Fruit fly (Drosophila melanogaster): ENCODE measurements around the gene CG7778.

The CG7778 gene

DNA sequence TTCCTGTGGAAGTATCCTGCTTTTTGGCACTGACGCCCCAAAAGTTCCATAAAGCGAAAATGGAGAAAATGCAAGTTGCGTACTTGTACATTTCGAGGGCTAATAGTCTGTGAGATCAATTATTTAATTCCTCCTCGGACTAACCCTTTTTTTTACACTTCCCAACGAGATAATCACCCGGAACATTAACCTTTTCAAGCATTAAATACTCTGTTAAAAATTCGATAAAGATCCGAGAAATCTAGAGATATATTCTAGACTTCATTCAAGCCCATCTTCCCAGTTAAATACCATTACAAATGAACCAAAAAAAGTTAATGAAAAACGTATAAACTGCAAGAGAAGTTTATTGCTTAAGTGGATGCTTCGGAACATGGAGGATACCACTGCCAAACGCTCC is 47.8 kb downstream of the CG7778 start, which contains the start of gene lectin-29Ca:
TSS of gene lectin-29Ca (minus strand) at position 101 of the 400 bp plus-strand sequence.
- no peak for TF ChIP-seq CG5245 (GFP tag; optimal IDR thresholded peaks at IDR 0.05)
- no peak for TF ChIP-seq p53 (GFP tag; optimal IDR thresholded peaks at IDR 0.05)
- no peak for TF ChIP-seq tna (GFP tag; IDR thresholded peaks at IDR 0.05; ENCODE audit: partially characterized antibody)
- no peak for TF ChIP-seq H15 (GFP tag; IDR thresholded peaks at IDR 0.05)
- no peak for TF ChIP-seq CG12155 (GFP tag; optimal IDR thresholded peaks at IDR 0.05)
- no peak for TF ChIP-seq CG12299 (tag; optimal IDR thresholded peaks at IDR 0.05)
- no peak for TF ChIP-seq NK7.1 (GFP tag; optimal IDR thresholded peaks at IDR 0.05)
- no peak for TF ChIP-seq vnd (GFP tag; IDR thresholded peaks at IDR 0.05; ENCODE audit: partially characterized antibody)
- TF ChIP-seq nerfin-1 (tag; optimal IDR thresholded peaks at IDR 0.05), result no peak
- no peak for TF ChIP-seq CG11504 (tag; optimal IDR thresholded peaks at IDR 0.05)
- no peak for TF ChIP-seq crp (GFP tag; optimal IDR thresholded peaks at IDR 0.05)
- no peak for TF ChIP-seq HHEX (GFP tag; optimal IDR thresholded peaks at IDR 0.05)
- TF ChIP-seq CG30020 (tag; optimal IDR thresholded peaks at IDR 0.05), result no peak
- no peak for TF ChIP-seq CG32767 (GFP tag; IDR thresholded peaks at IDR 0.05)
- TF ChIP-seq crc (GFP tag; optimal IDR thresholded peaks at IDR 0.05), result no peak

- TF ChIP-seq Dbx (GFP tag; IDR thresholded peaks at IDR 0.05), result no peak
- no peak for TF ChIP-seq Lpt (GFP tag; optimal IDR thresholded peaks at IDR 0.05)
- TF ChIP-seq jumu (GFP tag; optimal IDR thresholded peaks at IDR 0.05), result no peak
- no peak for TF ChIP-seq mld (GFP tag; IDR thresholded peaks at IDR 0.05; ENCODE audit: partially characterized antibody)
- TF ChIP-seq zen (tag; optimal IDR thresholded peaks at IDR 0.05), result no peak
- TF ChIP-seq CG30020 (tag; optimal IDR thresholded peaks at IDR 0.05), result no peak
- TF ChIP-seq Sry-δ (GFP tag; optimal IDR thresholded peaks at IDR 0.05), result no peak
These were observed 48.4 kb downstream of the CG7778 start, which contains the start of gene Peritrophin-15b for dm6 chr2L:8394840-8395239. TSS of gene Peritrophin-15b (minus strand) at chr2L:8394940.

DNA sequence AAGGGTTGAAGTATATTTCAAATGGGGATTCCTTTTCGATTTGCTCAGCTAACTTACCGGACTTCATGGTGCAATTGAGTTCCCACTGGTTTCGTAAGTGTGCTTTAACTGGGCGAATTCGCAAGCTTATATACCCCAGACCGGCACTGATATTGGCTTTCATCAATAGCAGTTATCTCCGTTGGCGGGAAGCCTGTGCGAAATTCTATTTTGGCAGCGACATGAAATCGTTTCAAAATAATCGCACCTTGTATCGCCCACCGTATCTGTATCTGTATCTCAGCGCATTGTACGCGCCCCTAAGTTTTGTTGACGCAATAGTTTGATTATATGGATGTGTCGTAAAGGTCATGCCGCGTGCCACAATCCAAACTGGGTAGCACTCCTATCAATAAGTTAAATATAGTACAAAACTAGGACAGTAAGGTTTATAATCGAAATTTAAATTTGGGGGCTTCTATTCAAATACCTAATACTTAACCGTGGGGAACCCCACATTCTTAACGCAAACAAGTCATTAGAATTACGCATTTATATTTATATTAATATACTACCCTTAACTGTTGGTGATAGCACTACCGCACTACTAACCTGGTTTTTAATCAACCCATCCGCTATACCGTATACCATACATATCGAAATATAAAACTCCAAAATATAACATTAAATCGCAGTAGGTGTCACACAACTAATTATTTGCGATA is 49.7 kb downstream of the CG7778 start, which contains the start of the genes Peritrophin-15a and CG13385:
TSS of gene Peritrophin-15a (minus strand) at position 101 of the 704 bp plus-strand sequence.
TSS of gene CG13385 (plus strand) at position 654 of the 704 bp plus-strand sequence.
- TF ChIP-seq dysf (GFP tag; IDR thresholded peaks at IDR 0.05) (no peak), CG9817 (tag; optimal IDR thresholded peaks at IDR 0.05) (no peak), Hand (GFP tag; optimal IDR thresholded peaks at IDR 0.05) (no peak), CG17359 (tag; optimal IDR thresholded peaks at IDR 0.05) (no peak), D19B (GFP tag; optimal IDR thresholded peaks at IDR 0.05) (no peak), CG2129 (GFP tag; IDR thresholded peaks at IDR 0.05; ENCODE audit: partially characterized antibody) (no peak), CG6175 (GFP tag; IDR thresholded peaks at IDR 0.05) (no peak)

DNA sequence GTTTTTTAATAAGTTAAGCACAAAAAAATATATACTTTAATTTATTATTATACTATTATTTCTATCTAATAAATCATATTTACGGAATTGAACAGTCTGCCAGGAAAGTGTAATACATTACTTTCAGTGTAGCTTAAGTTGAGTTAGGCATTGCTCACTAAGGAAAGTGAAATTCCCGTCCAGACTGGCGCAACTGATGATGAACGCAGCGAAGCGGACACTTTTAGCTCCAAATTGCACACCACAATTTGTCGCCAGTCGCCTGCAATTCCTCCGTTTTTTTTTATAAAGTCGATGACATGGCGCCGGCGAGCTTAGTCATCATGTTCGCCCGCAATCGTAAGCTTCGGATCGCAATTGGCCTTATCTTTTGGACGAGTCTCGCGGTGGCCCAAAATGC is 52.3 kb downstream of the CG7778 start, which contains the start of gene CG13386:
TSS of gene CG13386 (plus strand) at position 301 of the 400 bp plus-strand sequence.
- no peak for TF ChIP-seq corto (GFP tag; optimal IDR thresholded peaks at IDR 0.05)
- TF ChIP-seq CG11398 (GFP tag; optimal IDR thresholded peaks at IDR 0.05), result no peak
- TF ChIP-seq en (GFP tag; optimal IDR thresholded peaks at IDR 0.05), result no peak
- no peak for TF ChIP-seq prd (optimal IDR thresholded peaks at IDR 0.05)
- peak; percentile 7; the same call in 1 of the 3 replicates for TF ChIP-seq prd (GFP tag; IDR thresholded peaks at IDR 0.05)
- TF ChIP-seq CG12071 (GFP tag; optimal IDR thresholded peaks at IDR 0.05), result no peak
- TF ChIP-seq Ets65A (GFP tag), result peak; percentile 22
- TF ChIP-seq CG5245 (GFP tag; optimal IDR thresholded peaks at IDR 0.05), result no peak
- TF ChIP-seq CG11093 (GFP tag; IDR thresholded peaks at IDR 0.05), result no peak
- TF ChIP-seq Sry-β (GFP tag; optimal IDR thresholded peaks at IDR 0.05), result no peak
- no peak for TF ChIP-seq ap (GFP tag; IDR thresholded peaks at IDR 0.05)

All from whole organism, embryonic.